Worm (Caenorhabditis elegans): Measurements from ENCODE around the gene alh-6.

Gene alh-6

ce11 chrII:1320987-1321807 is 11.3 kb upstream of the alh-6 start, which contains the start of gene vig-1:
vig-1 (plus strand) TSS chrII:1321037.
- no peak for TF ChIP-seq elt-2 (tag; optimal IDR thresholded peaks at IDR 0.05)
- no peak for TF ChIP-seq fkh-10 (GFP tag; optimal IDR thresholded peaks at IDR 0.05)
- TF ChIP-seq nhr-23 (tag; optimal IDR thresholded peaks at IDR 0.05): no peak
- no peak for TF ChIP-seq egl-5 (tag; optimal IDR thresholded peaks at IDR 0.05)
- no peak for TF ChIP-seq nhr-77 (tag; optimal IDR thresholded peaks at IDR 0.05)
- TF ChIP-seq skn-1 (tag; optimal IDR thresholded peaks at IDR 0.05): no peak
- no peak for TF ChIP-seq lin-15B (tag; optimal IDR thresholded peaks at IDR 0.05)
- TF ChIP-seq pha-4 (tag; optimal IDR thresholded peaks at IDR 0.05): no peak
- no peak for TF ChIP-seq ceh-28 (tag; optimal IDR thresholded peaks at IDR 0.05)
- TF ChIP-seq nhr-76 (tag; optimal IDR thresholded peaks at IDR 0.05): no peak
- TF ChIP-seq mdl-1 (tag; optimal IDR thresholded peaks at IDR 0.05): no peak
- TF ChIP-seq nhr-43 (tag; optimal IDR thresholded peaks at IDR 0.05; ENCODE audit: poor library complexity, severe bottlenecking): no peak
- TF ChIP-seq nhr-237 (tag; optimal IDR thresholded peaks at IDR 0.05): no peak
- no peak for TF ChIP-seq nhr-28 (tag; optimal IDR thresholded peaks at IDR 0.05)
- TF ChIP-seq ama-1 (optimal IDR thresholded peaks at IDR 0.05): no peak
- TF ChIP-seq hmg-11 (tag; optimal IDR thresholded peaks at IDR 0.05): no peak
- TF ChIP-seq lin-39 (tag; optimal IDR thresholded peaks at IDR 0.05): no peak
- TF ChIP-seq nhr-11 (tag; optimal IDR thresholded peaks at IDR 0.05): no peak
- no peak for TF ChIP-seq nhr-67 (tag; optimal IDR thresholded peaks at IDR 0.05)
- no peak for TF ChIP-seq mml-1 (tag; optimal IDR thresholded peaks at IDR 0.05)

DNA sequence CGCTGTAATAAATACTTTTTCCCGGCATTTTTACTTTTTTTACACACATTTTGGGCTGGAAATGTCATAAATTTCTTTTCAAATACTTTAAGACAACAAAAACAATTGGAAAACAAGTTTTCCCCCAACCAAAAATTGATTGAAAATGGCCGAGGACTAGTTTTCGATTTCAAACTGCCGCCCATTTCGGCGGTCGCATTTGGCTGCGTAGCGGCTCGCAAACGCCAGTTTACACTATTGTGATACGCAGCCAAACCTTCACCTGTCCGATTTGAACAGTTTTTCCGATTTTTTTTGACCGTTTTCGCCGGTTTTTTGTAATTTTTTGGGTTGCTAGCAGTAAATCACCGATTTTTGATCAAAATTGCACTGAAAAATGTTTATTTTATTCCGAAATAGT is 10.5 kb upstream of the alh-6 start:
- TF ChIP-seq jun-1 (tag; optimal IDR thresholded peaks at IDR 0.05): peak; percentile 93
- no peak for TF ChIP-seq sea-2 (GFP tag; optimal IDR thresholded peaks at IDR 0.05)
- TF ChIP-seq ceh-82 (tag; optimal IDR thresholded peaks at IDR 0.05): peak; percentile 83
- TF ChIP-seq eor-1 (tag; optimal IDR thresholded peaks at IDR 0.05): no peak
- TF ChIP-seq ZK546.5 (tag; optimal IDR thresholded peaks at IDR 0.05): peak; percentile 98
- no peak for TF ChIP-seq fkh-2 (tag; optimal IDR thresholded peaks at IDR 0.05)
- peak; percentile 85 for TF ChIP-seq ama-1 (optimal IDR thresholded peaks at IDR 0.05)
- TF ChIP-seq daf-12 (tag; optimal IDR thresholded peaks at IDR 0.05): no peak
- TF ChIP-seq unc-62 (GFP tag; optimal IDR thresholded peaks at IDR 0.05): peak; percentile 78
- TF ChIP-seq unc-39 (tag; optimal IDR thresholded peaks at IDR 0.05): no peak
- TF ChIP-seq lsy-12 (tag; optimal IDR thresholded peaks at IDR 0.05): peak; percentile 100
- no peak for TF ChIP-seq nhr-237 (tag; optimal IDR thresholded peaks at IDR 0.05)
- TF ChIP-seq nhr-76 (tag; optimal IDR thresholded peaks at IDR 0.05): no peak
- TF ChIP-seq nhr-43 (tag; optimal IDR thresholded peaks at IDR 0.05; ENCODE audit: poor library complexity, severe bottlenecking): peak; percentile 94
- peak; percentile 61 for TF ChIP-seq hmg-11 (tag; optimal IDR thresholded peaks at IDR 0.05)
- peak; percentile 77 for TF ChIP-seq fkh-10 (GFP tag; optimal IDR thresholded peaks at IDR 0.05)
- peak; percentile 99 for TF ChIP-seq nhr-25 (tag; optimal IDR thresholded peaks at IDR 0.05)
- TF ChIP-seq tbx-2 (tag; optimal IDR thresholded peaks at IDR 0.05): peak; percentile 81
- TF ChIP-seq nhr-11 (tag; optimal IDR thresholded peaks at IDR 0.05): peak; percentile 79
- TF ChIP-seq mdl-1 (tag; optimal IDR thresholded peaks at IDR 0.05): no peak
- peak; percentile 66 for TF ChIP-seq egl-27 (tag; optimal IDR thresholded peaks at IDR 0.05)
- TF ChIP-seq lin-15B (tag; optimal IDR thresholded peaks at IDR 0.05): peak; percentile 97
- peak; percentile 85 for TF ChIP-seq ceh-28 (tag; optimal IDR thresholded peaks at IDR 0.05)
- TF ChIP-seq nhr-23 (tag; optimal IDR thresholded peaks at IDR 0.05): peak; percentile 99
- peak; percentile 91 for TF ChIP-seq elt-2 (tag; optimal IDR thresholded peaks at IDR 0.05)
- TF ChIP-seq elt-3 (tag; optimal IDR thresholded peaks at IDR 0.05): peak in 2 of 3 experiments; percentile 32 to 93
- peak; percentile 75 for TF ChIP-seq nhr-77 (tag; optimal IDR thresholded peaks at IDR 0.05)
- TF ChIP-seq nhr-12 (tag; optimal IDR thresholded peaks at IDR 0.05): no peak
- TF ChIP-seq nfya-1 (tag; optimal IDR thresholded peaks at IDR 0.05; ENCODE audit: insufficient read depth): peak; percentile 96
- TF ChIP-seq pqm-1 (tag; optimal IDR thresholded peaks at IDR 0.05): peak; percentile 50
- no peak for TF ChIP-seq zag-1 (tag; optimal IDR thresholded peaks at IDR 0.05)
- TF ChIP-seq fos-1 (tag; optimal IDR thresholded peaks at IDR 0.05): peak; percentile 85
- peak; percentile 83 for TF ChIP-seq snpc-4 (tag; optimal IDR thresholded peaks at IDR 0.05)
- TF ChIP-seq aly-2 (tag; optimal IDR thresholded peaks at IDR 0.05): peak; percentile 80
- peak; percentile 89 for TF ChIP-seq R02D3.7 (tag; optimal IDR thresholded peaks at IDR 0.05)
- peak; percentile 84 for TF ChIP-seq skn-1 (tag; optimal IDR thresholded peaks at IDR 0.05)
- peak; percentile 98 for TF ChIP-seq pha-4 (tag; optimal IDR thresholded peaks at IDR 0.05)
- TF ChIP-seq nhr-28 (tag; optimal IDR thresholded peaks at IDR 0.05): peak; percentile 13
- TF ChIP-seq egl-5 (tag; optimal IDR thresholded peaks at IDR 0.05): peak; percentile 86
- TF ChIP-seq lin-39 (tag; optimal IDR thresholded peaks at IDR 0.05): peak; percentile 95
- peak; percentile 15 for TF ChIP-seq ceh-16 (tag; optimal IDR thresholded peaks at IDR 0.05)
- no peak for TF ChIP-seq nhr-67 (tag; optimal IDR thresholded peaks at IDR 0.05)
- peak; percentile 23 for TF ChIP-seq ztf-4 (tag; optimal IDR thresholded peaks at IDR 0.05)
- no peak for TF ChIP-seq mml-1 (tag; optimal IDR thresholded peaks at IDR 0.05)
- TF ChIP-seq ceh-9 (tag; optimal IDR thresholded peaks at IDR 0.05): no peak
- peak; percentile 91 for TF ChIP-seq elt-1 (tag; optimal IDR thresholded peaks at IDR 0.05)
- no peak for TF ChIP-seq ztf-11 (tag; optimal IDR thresholded peaks at IDR 0.05)

Data from whole organism, L3 larva.